Fruit fly (Drosophila melanogaster): ENCODE measurements around the gene CG14662.

Gene CG14662

dm6 chr3R:4979143-4979728 lies 4.8 kb downstream of the CG14662 start (continued):
- TF ChIP-seq lmd (GFP tag; IDR thresholded peaks at IDR 0.05) (no peak), CG15011 (GFP tag; optimal IDR thresholded peaks at IDR 0.05) (no peak), repo (GFP tag; optimal IDR thresholded peaks at IDR 0.05) (no peak), Oaz (GFP tag; IDR thresholded peaks at IDR 0.05) (no peak), CoRest (tag; optimal IDR thresholded peaks at IDR 0.05) (peak; percentile 2), pros (GFP tag; optimal IDR thresholded peaks at IDR 0.05) (no peak), jigr1 (GFP tag; IDR thresholded peaks at IDR 0.05) (no peak), sd (tag; optimal IDR thresholded peaks at IDR 0.05) (no peak), CG8359 (GFP tag; optimal IDR thresholded peaks at IDR 0.05; ENCODE audit: borderline replicate concordance) (no peak), CG3995 (GFP tag; optimal IDR thresholded peaks at IDR 0.05) (no peak), rib (GFP tag; IDR thresholded peaks at IDR 0.05) (no peak), CG13123 (GFP tag; optimal IDR thresholded peaks at IDR 0.05) (no peak), CG16779 (GFP tag; IDR thresholded peaks at IDR 0.05) (no peak), HmgD (GFP tag; optimal IDR thresholded peaks at IDR 0.05) (no peak), CG17568 (GFP tag; optimal IDR thresholded peaks at IDR 0.05) (no peak), ATbp (GFP tag; optimal IDR thresholded peaks at IDR 0.05) (no peak), Dek (tag; optimal IDR thresholded peaks at IDR 0.05) (no peak), CG17359 (tag; optimal IDR thresholded peaks at IDR 0.05) (peak; percentile 7), CG8765 (GFP tag; IDR thresholded peaks at IDR 0.05) (no peak), CG17912 (GFP tag; optimal IDR thresholded peaks at IDR 0.05) (no peak), CG3847 (GFP tag; IDR thresholded peaks at IDR 0.05) (no peak), dysf (GFP tag; IDR thresholded peaks at IDR 0.05) (no peak), gsb (GFP tag; IDR thresholded peaks at IDR 0.05) (no peak), usp (GFP tag; optimal IDR thresholded peaks at IDR 0.05) (no peak), H15 (GFP tag; IDR thresholded peaks at IDR 0.05) (no peak), unc-4 (GFP tag; IDR thresholded peaks at IDR 0.05; ENCODE audit: partially characterized antibody) (no peak), CG13287 (GFP tag; IDR thresholded peaks at IDR 0.05; ENCODE audit: partially characterized antibody) (no peak), Mes4 (GFP tag; optimal IDR thresholded peaks at IDR 0.05) (no peak), Bgb (GFP tag; IDR thresholded peaks at IDR 0.05; ENCODE audit: partially characterized antibody) (no peak), Ets97D (GFP tag; optimal IDR thresholded peaks at IDR 0.05) (no peak), Taf1 (GFP tag; IDR thresholded peaks at IDR 0.05) (no peak), Fer3 (tag; optimal IDR thresholded peaks at IDR 0.05) (no peak), Elba2 (GFP tag; optimal IDR thresholded peaks at IDR 0.05) (no peak), CG11456 (GFP tag; IDR thresholded peaks at IDR 0.05) (no peak), cwo (GFP tag; optimal IDR thresholded peaks at IDR 0.05) (no peak), Dbx (GFP tag; IDR thresholded peaks at IDR 0.05) (no peak), Hr39 (optimal IDR thresholded peaks at IDR 0.05) (no peak), chm (GFP tag; IDR thresholded peaks at IDR 0.05) (peak; percentile 42; the same call in 1 of the 2 replicates), dati (GFP tag; IDR thresholded peaks at IDR 0.05) (no peak), Dip3 (GFP tag; optimal IDR thresholded peaks at IDR 0.05) (no peak), pnt (GFP tag; optimal IDR thresholded peaks at IDR 0.05) (no peak), CG32772 (GFP tag; IDR thresholded peaks at IDR 0.05) (no peak), cad (GFP tag; optimal IDR thresholded peaks at IDR 0.05) (no peak), CG9727 (GFP tag; optimal IDR thresholded peaks at IDR 0.05) (peak; percentile 50), Asciz (GFP tag; optimal IDR thresholded peaks at IDR 0.05) (no peak), TFAM (GFP tag; optimal IDR thresholded peaks at IDR 0.05) (no peak), ac (GFP tag; optimal IDR thresholded peaks at IDR 0.05) (no peak), CG2202 (tag; optimal IDR thresholded peaks at IDR 0.05) (no peak), schlank (tag; optimal IDR thresholded peaks at IDR 0.05) (no peak), Six4 (GFP tag; optimal IDR thresholded peaks at IDR 0.05) (no peak), CG12659 (GFP tag; optimal IDR thresholded peaks at IDR 0.05) (no peak), D19A (tag; optimal IDR thresholded peaks at IDR 0.05) (no peak)
